Fruit fly (Drosophila melanogaster) whole organism, embryonic: ENCODE data around the gene Nin.

Experiments used
- Abd-B ChIP-seq: fragments of 200-800 bp; sonication (Bioruptor generic); optimal IDR thresholded peaks from 2 replicates; lab custom pipeline; 2018; ENCODE audit warnings: missing biosample characterization, mild to moderate bottlenecking, missing genetic modification characterization, moderate library complexity
- Bgb ChIP-seq: fragments of 200-800 bp; sonication (Bioruptor generic); IDR thresholded peaks from 2 replicates; pipeline ENCODE4 v1.3.6; 2022; ENCODE audit warnings: missing biosample characterization, missing genetic modification characterization; ENCODE audit not compliant: partially characterized antibody
- CG1024 ChIP-seq: fragments of 200-800 bp; sonication (Bioruptor generic); IDR thresholded peaks from 2 replicates; pipeline ENCODE4 v1.3.6; 2022; ENCODE audit warnings: missing biosample characterization, missing genetic modification characterization
- CG11456 ChIP-seq: fragments of 200-800 bp; sonication (Bioruptor generic); IDR thresholded peaks from 3 replicates; pipeline ENCODE4 v1.3.6; 2022; ENCODE audit warnings: missing biosample characterization, missing genetic modification characterization
- CG12155 ChIP-seq: fragments of 200-800 bp; sonication (Bioruptor generic); optimal IDR thresholded peaks from 3 replicates; lab custom pipeline; 2016; ENCODE audit warnings: missing biosample characterization, missing genetic modification characterization
- CG12236 ChIP-seq: fragments of 200-800 bp; sonication (Bioruptor generic); optimal IDR thresholded peaks from 2 replicates; lab custom pipeline; 2016; ENCODE audit warnings: missing biosample characterization, missing genetic modification characterization
- CG12769 ChIP-seq: fragments of 200-800 bp; sonication (Bioruptor generic); optimal IDR thresholded peaks from 2 replicates; lab custom pipeline; 2019; ENCODE audit warnings: missing biosample characterization, mild to moderate bottlenecking, missing genetic modification characterization, moderate library complexity
- CG16863 ChIP-seq: fragments of 200-800 bp; sonication (Bioruptor generic); optimal IDR thresholded peaks from 3 replicates; lab custom pipeline; 2016; ENCODE audit warnings: missing biosample characterization, missing genetic modification characterization
- CG17612 ChIP-seq: fragments of 200-800 bp; sonication (Bioruptor generic); IDR thresholded peaks from 2 replicates; pipeline ENCODE4 v1.3.6; 2022; ENCODE audit warnings: missing biosample characterization, missing genetic modification characterization
- CG17829 ChIP-seq: fragments of 200-800 bp; optimal IDR thresholded peaks from 2 replicates; lab custom pipeline; 2019; ENCODE audit warnings: missing biosample characterization, mild to moderate bottlenecking, missing genetic modification characterization, moderate library complexity
- CG2678 ChIP-seq: fragments of 200-800 bp; sonication (Bioruptor generic); optimal IDR thresholded peaks from 3 replicates; lab custom pipeline; 2019; ENCODE audit warnings: missing biosample characterization, mild to moderate bottlenecking, missing genetic modification characterization, moderate library complexity
- CG2875 ChIP-seq: fragments of 200-800 bp; sonication (Bioruptor generic); optimal IDR thresholded peaks from 2 replicates; lab custom pipeline; 2017; ENCODE audit warnings: missing biosample characterization, mild to moderate bottlenecking, missing genetic modification characterization, missing genetic modification reagents
- CG30431 ChIP-seq: fragments of 200-800 bp; sonication (Bioruptor generic); optimal IDR thresholded peaks from 2 replicates; lab custom pipeline; 2017; ENCODE audit warnings: missing biosample characterization, missing genetic modification characterization
- CG34224 ChIP-seq: fragments of 200-800 bp; sonication (Bioruptor generic); IDR thresholded peaks from 3 replicates; pipeline ENCODE4 v1.3.6; 2022; ENCODE audit warnings: missing biosample characterization, missing genetic modification characterization; ENCODE audit not compliant: partially characterized antibody
- CG4360 ChIP-seq: fragments of 200-800 bp; sonication (Bioruptor generic); IDR thresholded peaks from 2 replicates; pipeline ENCODE4 v1.3.6; 2022; ENCODE audit warnings: missing biosample characterization, missing genetic modification characterization
- CG6765 ChIP-seq: fragments of 200-800 bp; sonication (Bioruptor generic); optimal IDR thresholded peaks from 3 replicates; lab custom pipeline; 2017; ENCODE audit warnings: missing biosample characterization, mild to moderate bottlenecking, missing genetic modification characterization
- CG6791 ChIP-seq: fragments of 200-800 bp; sonication (Bioruptor generic); IDR thresholded peaks from 3 replicates; pipeline ENCODE4 v1.3.6; 2022; ENCODE audit warnings: missing biosample characterization, missing genetic modification characterization; ENCODE audit not compliant: partially characterized antibody
- CG7271 ChIP-seq: fragments of 200-800 bp; sonication (Bioruptor generic); optimal IDR thresholded peaks from 2 replicates; lab custom pipeline; 2018; ENCODE audit warnings: missing biosample characterization, mild to moderate bottlenecking, missing genetic modification characterization, moderate library complexity
- CG7357 ChIP-seq: fragments of 200-800 bp; sonication (Bioruptor generic); IDR thresholded peaks from 3 replicates; pipeline ENCODE4 v1.3.6; 2022; ENCODE audit warnings: missing biosample characterization, missing genetic modification characterization
- CG7839 ChIP-seq: fragments of 200-800 bp; sonication (Bioruptor generic); optimal IDR thresholded peaks from 3 replicates; lab custom pipeline; 2018; ENCODE audit warnings: missing biosample characterization, mild to moderate bottlenecking, missing genetic modification characterization, moderate library complexity
- CG7928 ChIP-seq: fragments of 200-800 bp; sonication (Bioruptor generic); optimal IDR thresholded peaks from 2 replicates; lab custom pipeline; 2017; ENCODE audit warnings: missing biosample characterization, mild to moderate bottlenecking, missing genetic modification characterization
- CG8478 ChIP-seq: fragments of >200 bp; optimal IDR thresholded peaks from 2 replicates; lab custom pipeline; 2018
- CG8765 ChIP-seq: fragments of 200-800 bp; sonication (Bioruptor generic); IDR thresholded peaks from 2 replicates; pipeline ENCODE4 v1.3.6; 2022; ENCODE audit warnings: missing biosample characterization, missing genetic modification characterization
- CG9437 ChIP-seq: fragments of 200-800 bp; sonication (Bioruptor generic); optimal IDR thresholded peaks from 2 replicates; lab custom pipeline; 2018; ENCODE audit warnings: missing biosample characterization, mild to moderate bottlenecking, missing genetic modification characterization
- CG9727 ChIP-seq: fragments of 200-800 bp; sonication (Bioruptor generic); optimal IDR thresholded peaks from 3 replicates; lab custom pipeline; 2017; ENCODE audit warnings: missing biosample characterization, mild to moderate bottlenecking, missing genetic modification characterization
- Deaf1 ChIP-seq: fragments of 200-800 bp; optimal IDR thresholded peaks from 3 replicates; lab custom pipeline; 2019; ENCODE audit warnings: missing biosample characterization, mild to moderate bottlenecking, missing genetic modification characterization, moderate library complexity
- Dip2 ChIP-seq: fragments of 200-800 bp; sonication (Bioruptor generic); IDR thresholded peaks from 2 replicates; pipeline ENCODE4 v1.3.6; 2022; ENCODE audit warnings: missing biosample characterization, missing genetic modification characterization
- E2f2 ChIP-seq: fragments of 200-800 bp; sonication (Bioruptor generic); IDR thresholded peaks from 2 replicates; pipeline ENCODE4 v1.3.6; 2022; ENCODE audit warnings: missing biosample characterization, missing genetic modification characterization
- ERR ChIP-seq: fragments of 200-800 bp; sonication (Bioruptor generic); optimal IDR thresholded peaks from 2 replicates; lab custom pipeline; 2016; ENCODE audit warnings: missing biosample characterization, missing genetic modification characterization
- Eip74EF ChIP-seq, 2 experiments: fragments of 200-800 bp in 1 of 2; fragments of >200 bp in 1 of 2; sonication (Bioruptor generic) in 1 of 2; optimal IDR thresholded peaks; 2 replicates each; lab custom pipeline; 2017 to 2019; ENCODE audit warnings: missing biosample characterization in 2 of 2, missing genetic modification characterization in 2 of 2, mild to moderate bottlenecking in 1 of 2, moderate library complexity in 1 of 2
- HLHmδ ChIP-seq: fragments of 200-800 bp; sonication (Bioruptor generic); optimal IDR thresholded peaks from 2 replicates; lab custom pipeline; 2018; ENCODE audit warnings: missing biosample characterization, mild to moderate bottlenecking, missing genetic modification characterization, moderate library complexity
- HmgD ChIP-seq: fragments of 200-800 bp; sonication (Bioruptor generic); optimal IDR thresholded peaks from 3 replicates; lab custom pipeline; 2016; ENCODE audit warnings: missing biosample characterization, missing genetic modification characterization
- Hmr ChIP-seq: fragments of 200-800 bp; sonication (Bioruptor generic); optimal IDR thresholded peaks from 3 replicates; lab custom pipeline; 2017; ENCODE audit warnings: mild to moderate bottlenecking, missing biosample characterization, missing genetic modification reagents, missing genetic modification characterization
- MESR4 ChIP-seq: fragments of 200-800 bp; sonication (Bioruptor generic); optimal IDR thresholded peaks from 2 replicates; lab custom pipeline; 2018; ENCODE audit warnings: missing biosample characterization, mild to moderate bottlenecking, missing genetic modification characterization, moderate library complexity
- NK7.1 ChIP-seq: fragments of 200-800 bp; sonication (Bioruptor generic); optimal IDR thresholded peaks from 3 replicates; lab custom pipeline; 2016; ENCODE audit warnings: missing biosample characterization, missing genetic modification characterization
- Six4 ChIP-seq: fragments of 200-800 bp; sonication (Bioruptor generic); optimal IDR thresholded peaks from 2 replicates; lab custom pipeline; 2016; ENCODE audit warnings: missing biosample characterization, missing genetic modification characterization
- abd-A ChIP-seq: fragments of 200-800 bp; sonication (Bioruptor generic); optimal IDR thresholded peaks from 3 replicates; lab custom pipeline; 2019; ENCODE audit warnings: missing biosample characterization, mild to moderate bottlenecking, missing genetic modification characterization, moderate library complexity
- al ChIP-seq: fragments of 200-800 bp; sonication (Bioruptor generic); IDR thresholded peaks from 2 replicates; pipeline ENCODE4 v1.3.6; 2022; ENCODE audit warnings: missing biosample characterization, missing genetic modification characterization
- dimm ChIP-seq: fragments of 200-800 bp; sonication (Bioruptor generic); IDR thresholded peaks from 2 replicates; pipeline ENCODE4 v1.3.6; 2022; ENCODE audit warnings: missing biosample characterization, missing genetic modification characterization
- ewg ChIP-seq: fragments of 200-800 bp; sonication (Bioruptor generic); optimal IDR thresholded peaks from 3 replicates; lab custom pipeline; 2017; ENCODE audit warnings: mild to moderate bottlenecking, missing biosample characterization, missing genetic modification reagents, missing genetic modification characterization
- hth ChIP-seq: fragments of >200 bp; optimal IDR thresholded peaks from 2 replicates; lab custom pipeline; 2017; ENCODE audit warnings: inconsistent platforms
- knrl ChIP-seq: fragments of 200-800 bp; sonication (Bioruptor generic); IDR thresholded peaks from 3 replicates; pipeline ENCODE4 v1.3.6; 2022; ENCODE audit warnings: missing biosample characterization, missing genetic modification characterization; ENCODE audit not compliant: partially characterized antibody
- lilli ChIP-seq: fragments of 200-800 bp; sonication (Bioruptor generic); optimal IDR thresholded peaks from 3 replicates; lab custom pipeline; 2016; ENCODE audit warnings: missing biosample characterization, missing genetic modification characterization
- pzg ChIP-seq: fragments of 200-800 bp; sonication (Bioruptor generic); optimal IDR thresholded peaks from 3 replicates; lab custom pipeline; 2018; ENCODE audit warnings: missing biosample characterization, mild to moderate bottlenecking, missing genetic modification characterization, moderate library complexity
- salm ChIP-seq: fragments of 200-800 bp; sonication (Bioruptor generic); optimal IDR thresholded peaks from 2 replicates; lab custom pipeline; 2018; ENCODE audit warnings: missing biosample characterization, mild to moderate bottlenecking, missing genetic modification characterization
- sens ChIP-seq: fragments of 200-800 bp; sonication (Bioruptor generic); peaks from one replicate; lab custom pipeline; 2016; ENCODE audit warnings: missing biosample characterization, missing genetic modification characterization
- tio ChIP-seq: fragments of 200-800 bp; sonication (Bioruptor generic); optimal IDR thresholded peaks from 2 replicates; lab custom pipeline; 2017; ENCODE audit warnings: missing biosample characterization, missing genetic modification characterization, inconsistent platforms
- tll ChIP-seq, 2 experiments: fragments of 200-800 bp in 1 of 2; fragments of >200 bp in 1 of 2; sonication (Bioruptor generic) in 1 of 2; optimal IDR thresholded peaks; 2 replicates each; lab custom pipeline; 2017 to 2019; ENCODE audit warnings: missing biosample characterization in 2 of 2, missing genetic modification characterization in 2 of 2, mild to moderate bottlenecking in 1 of 2, moderate library complexity in 1 of 2
- trem ChIP-seq: fragments of 200-800 bp; optimal IDR thresholded peaks from 3 replicates; lab custom pipeline; 2019; ENCODE audit warnings: missing biosample characterization, mild to moderate bottlenecking, missing genetic modification characterization, moderate library complexity

Gene Nin

dm6 chr2L:5256036-5256846, 22.1 kb downstream of the Nin start (continued):
- TF ChIP-seq abd-A (tag; lab: Kevin White, UChicago) (peak; percentile 29), Eip74EF (GFP tag; optimal IDR thresholded peaks at IDR 0.05; lab: Kevin White, UChicago) (peak in 1 of 2 experiments; percentile 39), tll (GFP tag; optimal IDR thresholded peaks at IDR 0.05; lab: Kevin White, UChicago) (no peak), ewg (GFP tag; lab: Kevin White, UChicago) (no peak), MESR4 (GFP tag; lab: Kevin White, UChicago) (no peak), CG2678 (tag; lab: Kevin White, UChicago) (peak; percentile 34), sens (peak; percentile 92), CG9727 (GFP tag; lab: Kevin White, UChicago) (peak; percentile 72), CG17612 (GFP tag; lab: Robert Waterston, UW) (no peak), pzg (GFP tag; lab: Kevin White, UChicago) (no peak), hth (lab: Kevin White, UChicago) (no peak), Dip2 (GFP tag; lab: Robert Waterston, UW) (no peak), CG2875 (peak; percentile 78), CG17829 (tag; lab: Kevin White, UChicago) (no peak), ERR (no peak), lilli (GFP tag; lab: Kevin White, UChicago) (peak; percentile 32), CG4360 (GFP tag; lab: Robert Waterston, UW) (0 out of 2 replicates have a peak, but pooled peaks have one; percentile 46), CG11456 (GFP tag; lab: Robert Waterston, UW) (no peak), CG8765 (no peak), Bgb (GFP tag; lab: Robert Waterston, UW) (no peak), NK7.1 (GFP tag; lab: Kevin White, UChicago) (no peak), CG7357 (GFP tag; lab: Robert Waterston, UW) (0 out of 3 replicates have a peak, but pooled peaks have one; percentile 15), CG1024 (GFP tag; lab: Robert Waterston, UW) (peak; percentile 53; the same call in 1 of the 2 replicates), CG7271 (tag; lab: Kevin White, UChicago) (no peak), CG7839 (tag; lab: Kevin White, UChicago) (peak; percentile 63), HLHmδ (GFP tag; lab: Kevin White, UChicago) (peak; percentile 92), HmgD (GFP tag; lab: Kevin White, UChicago) (no peak), salm (tag; lab: Kevin White, UChicago) (peak; percentile 88), E2f2 (GFP tag; lab: Robert Waterston, UW) (0 out of 2 replicates have a peak, but pooled peaks have one; percentile 14), Six4 (no peak), al (no peak), CG9437 (GFP tag; lab: Kevin White, UChicago) (peak; percentile 23), dimm (GFP tag; lab: Robert Waterston, UW) (peak; percentile 54; the same call in 1 of the 2 replicates), CG12236 (peak; percentile 30), CG8478 (no peak), CG30431 (GFP tag; lab: Kevin White, UChicago) (peak; percentile 5), tio (GFP tag; lab: Kevin White, UChicago) (peak; percentile 30), CG6765 (GFP tag; lab: Kevin White, UChicago) (no peak), trem (tag; lab: Kevin White, UChicago) (peak; percentile 26), CG7928 (GFP tag; lab: Kevin White, UChicago) (no peak), Hmr (no peak), CG34224 (GFP tag; lab: Robert Waterston, UW) (no peak), CG12155 (GFP tag; lab: Kevin White, UChicago) (no peak), CG12769 (tag; lab: Kevin White, UChicago) (no peak), Abd-B (GFP tag; lab: Kevin White, UChicago) (peak; percentile 38), CG16863 (GFP tag; lab: Kevin White, UChicago) (peak; percentile 39), CG6791 (GFP tag; lab: Robert Waterston, UW) (no peak), Deaf1 (tag; lab: Kevin White, UChicago) (no peak), knrl (GFP tag; lab: Robert Waterston, UW) (no peak)
